Fruit fly (Drosophila melanogaster) whole organism, pupa: ENCODE data around the gene CG5171.

ENCODE experiments used
- CG12605 ChIP-seq: fragments of 200-800 bp; sonication (Bioruptor generic); IDR thresholded peaks from 2 replicates; pipeline ENCODE4 v1.3.6; 2022; ENCODE audit warnings: missing biosample characterization, missing genetic modification characterization
- CG4496 ChIP-seq: fragments of 200-800 bp; sonication (Bioruptor generic); IDR thresholded peaks from 3 replicates; pipeline ENCODE4 v1.3.6; 2022; ENCODE audit warnings: missing biosample characterization, missing genetic modification characterization
- Ets98B ChIP-seq: fragments of 200-800 bp; sonication (Bioruptor generic); IDR thresholded peaks from 2 replicates; pipeline ENCODE4 v1.3.6; 2022; ENCODE audit warnings: missing biosample characterization, missing genetic modification characterization
- Snoo ChIP-seq: fragments of 200-800 bp; sonication (Bioruptor generic); optimal IDR thresholded peaks from 3 replicates; lab custom pipeline; 2017; ENCODE audit warnings: missing biosample characterization, mild to moderate bottlenecking, missing genetic modification characterization, inconsistent platforms
- fd96Ca ChIP-seq: fragments of 200-800 bp; sonication (Bioruptor generic); IDR thresholded peaks from 3 replicates; pipeline ENCODE4 v1.3.6; 2022; ENCODE audit warnings: missing biosample characterization, missing genetic modification characterization

DNA sequence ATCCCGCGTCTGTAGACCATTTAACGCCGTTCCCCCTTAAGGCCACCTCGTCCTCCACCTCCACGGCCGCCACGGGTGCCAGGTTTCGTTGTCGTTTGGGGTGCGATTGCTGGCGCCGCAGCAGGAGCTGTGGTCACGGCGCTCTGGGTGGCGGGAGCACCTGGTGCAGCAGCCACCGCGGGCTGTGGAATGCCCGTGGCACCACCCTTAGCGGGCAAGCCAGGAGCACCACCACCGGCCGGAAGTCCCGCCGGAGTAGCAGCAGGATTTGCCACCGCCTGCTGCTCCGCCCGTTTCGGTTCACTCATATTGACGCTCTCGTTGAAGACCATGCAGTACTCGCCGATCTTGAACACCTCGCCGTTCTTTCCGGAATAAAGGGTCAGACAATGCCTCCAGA is 7.9 kb downstream of the CG5171 start:
- TF ChIP-seq Ets98B (GFP tag; lab: Robert Waterston, UW) (no peak), fd96Ca (GFP tag; lab: Robert Waterston, UW) (no peak), CG12605 (no peak), CG4496 (no peak), Snoo (tag; lab: Kevin White, UChicago) (no peak)
